Fruit fly (Drosophila melanogaster): ENCODE results near the gene Ca-beta.

Gene Ca-beta

DNA sequence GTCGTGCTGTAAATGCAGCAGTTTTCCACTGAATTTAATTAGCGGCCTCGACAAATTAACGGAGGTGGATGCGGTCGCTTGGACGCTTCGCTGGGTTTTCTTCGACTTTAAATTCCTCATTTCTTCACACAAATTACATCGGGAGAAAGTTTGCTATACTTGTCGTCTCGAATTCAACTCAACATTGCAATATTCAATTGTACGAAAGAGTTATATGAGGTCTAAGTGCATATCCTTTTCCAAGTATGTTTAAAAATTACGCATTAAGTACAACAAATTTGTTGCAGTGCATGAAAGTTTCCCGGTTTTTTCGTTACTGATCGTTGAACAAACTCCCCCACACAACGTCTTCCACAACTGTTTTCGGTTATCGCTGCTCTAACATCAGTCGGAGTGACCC is 10.7 kb downstream of the Ca-beta start (continued):
- TF ChIP-seq stwl (tag; optimal IDR thresholded peaks at IDR 0.05) (no peak), CG13296 (GFP tag; optimal IDR thresholded peaks at IDR 0.05) (no peak), Hr3 (GFP tag; optimal IDR thresholded peaks at IDR 0.05) (peak; percentile 52), Max (GFP tag; optimal IDR thresholded peaks at IDR 0.05) (no peak), CG6254 (GFP tag; optimal IDR thresholded peaks at IDR 0.05) (peak; percentile 20), Doc3 (GFP tag; IDR thresholded peaks at IDR 0.05; ENCODE audit: partially characterized antibody) (no peak), CG1832 (GFP tag; optimal IDR thresholded peaks at IDR 0.05) (no peak), CG15601 (tag; optimal IDR thresholded peaks at IDR 0.05) (peak; percentile 79), sim (GFP tag; IDR thresholded peaks at IDR 0.05) (no peak), kah (GFP tag; optimal IDR thresholded peaks at IDR 0.05) (no peak), HHEX (GFP tag; optimal IDR thresholded peaks at IDR 0.05) (peak; percentile 6), CG10959 (GFP tag; IDR thresholded peaks at IDR 0.05) (peak; percentile 51), nerfin-2 (GFP tag; IDR thresholded peaks at IDR 0.05; ENCODE audit: partially characterized antibody) (no peak), odd (GFP tag; optimal IDR thresholded peaks at IDR 0.05) (no peak), tap (tag; optimal IDR thresholded peaks at IDR 0.05) (peak; percentile 28), CkIIα-i1 (GFP tag; IDR thresholded peaks at IDR 0.05) (no peak), pfk (GFP tag; optimal IDR thresholded peaks at IDR 0.05) (no peak), HmgZ (tag; optimal IDR thresholded peaks at IDR 0.05) (no peak), danr (GFP tag; IDR thresholded peaks at IDR 0.05) (no peak), Deaf1 (tag; optimal IDR thresholded peaks at IDR 0.05) (no peak), bsh (GFP tag; optimal IDR thresholded peaks at IDR 0.05) (peak in 1 of 2 experiments; percentile 91), jumu (GFP tag; optimal IDR thresholded peaks at IDR 0.05) (no peak), peb (GFP tag; IDR thresholded peaks at IDR 0.05) (peak; percentile 42; the same call in 1 of the 2 replicates), repo (GFP tag; optimal IDR thresholded peaks at IDR 0.05) (no peak), cwo (GFP tag; optimal IDR thresholded peaks at IDR 0.05) (no peak), CG34376 (GFP tag; optimal IDR thresholded peaks at IDR 0.05) (no peak), CG10321 (GFP tag; IDR thresholded peaks at IDR 0.05) (no peak), ttk (GFP tag; IDR thresholded peaks at IDR 0.05) (peak; percentile 73), sima (GFP tag; optimal IDR thresholded peaks at IDR 0.05) (no peak), NC2β (GFP tag; optimal IDR thresholded peaks at IDR 0.05) (peak; percentile 57), Lpt (GFP tag; optimal IDR thresholded peaks at IDR 0.05) (no peak), CG2678 (tag; optimal IDR thresholded peaks at IDR 0.05) (peak; percentile 59), CG8765 (GFP tag; IDR thresholded peaks at IDR 0.05) (peak; percentile 36; the same call in 1 of the 2 replicates), kni (GFP tag; optimal IDR thresholded peaks at IDR 0.05) (no peak), CG10147 (GFP tag; optimal IDR thresholded peaks at IDR 0.05) (no peak), D19A (tag; optimal IDR thresholded peaks at IDR 0.05) (peak; percentile 70), CG6654 (GFP tag; optimal IDR thresholded peaks at IDR 0.05) (no peak), E2f1 (GFP tag; IDR thresholded peaks at IDR 0.05) (peak; percentile 68), Hsf (GFP tag; optimal IDR thresholded peaks at IDR 0.05) (peak; percentile 64), Fer3 (tag; optimal IDR thresholded peaks at IDR 0.05) (no peak), Lhr (GFP tag; optimal IDR thresholded peaks at IDR 0.05) (peak; percentile 45), Neu2 (GFP tag; optimal IDR thresholded peaks at IDR 0.05; ENCODE audit: borderline replicate concordance) (no peak), CG11398 (GFP tag; optimal IDR thresholded peaks at IDR 0.05) (peak; percentile 45), Dek (tag; optimal IDR thresholded peaks at IDR 0.05) (no peak), CG42726 (GFP tag; IDR thresholded peaks at IDR 0.05; ENCODE audit: partially characterized antibody) (no peak), CG1792 (GFP tag; optimal IDR thresholded peaks at IDR 0.05) (no peak), Ada2b (GFP tag; IDR thresholded peaks at IDR 0.05) (no peak; the same call in 1 of the 2 replicates), esg (GFP tag; conservative IDR thresholded peaks at IDR 0.05) (peak; percentile 13; the same call in 1 of the 2 replicates), org-1 (GFP tag; optimal IDR thresholded peaks at IDR 0.05) (peak; percentile 48), shn (GFP tag; optimal IDR thresholded peaks at IDR 0.05) (peak; percentile 34), sens-2 (GFP tag; IDR thresholded peaks at IDR 0.05) (peak; percentile 58)
